Worm (Caenorhabditis elegans) whole organism, mixed stage, embryonic: ENCODE data around the gene cutl-2.

Experiments used
- ceh-39 ChIP-seq: fragments of 150-350 bp; optimal IDR thresholded peaks from 2 replicates; lab custom pipeline; 2014; ENCODE audit warnings: missing biosample characterization, missing genetic modification characterization
- lin-32 ChIP-seq: fragments of 200-800 bp; sonication (Bioruptor generic); optimal IDR thresholded peaks from 2 replicates; lab custom pipeline; 2018; ENCODE audit warnings: mild to moderate bottlenecking, missing genetic modification characterization, missing compliant biosample characterization
- lsy-2 ChIP-seq: fragments of 150-350 bp; optimal IDR thresholded peaks from 2 replicates; lab custom pipeline; 2014; ENCODE audit warnings: missing biosample characterization, missing genetic modification characterization
- mab-5 ChIP-seq: fragments of 150-350 bp; optimal IDR thresholded peaks from 2 replicates; lab custom pipeline; 2014; ENCODE audit warnings: missing biosample characterization, missing genetic modification characterization
- mls-2 ChIP-seq: sonication (generic microtip); optimal IDR thresholded peaks from 2 replicates; lab custom pipeline; 2016; ENCODE audit warnings: mild to moderate bottlenecking, missing genetic modification characterization, moderate library complexity, missing compliant biosample characterization
- nhr-28 ChIP-seq: fragments of 150-350 bp; optimal IDR thresholded peaks from 2 replicates; lab custom pipeline; 2014; ENCODE audit warnings: missing biosample characterization, missing genetic modification characterization

DNA sequence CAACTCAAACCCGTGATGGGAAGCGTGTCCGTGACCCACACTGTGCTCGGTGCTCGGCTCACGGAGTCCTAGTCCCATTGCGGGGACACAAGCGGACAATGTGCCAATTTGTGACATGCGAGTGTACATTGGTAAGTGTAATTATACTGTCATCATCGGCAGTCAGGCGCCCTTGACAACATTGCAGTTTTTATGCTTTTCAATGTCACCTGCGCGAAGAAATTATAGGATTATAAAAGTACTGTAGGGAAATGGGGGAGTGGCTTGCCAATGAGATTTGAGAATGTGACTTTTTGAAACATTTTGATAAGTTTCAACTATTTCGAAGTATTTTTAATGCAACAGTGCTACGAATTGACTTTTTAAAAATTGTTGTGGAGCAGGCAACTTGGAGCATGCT lies 11.3 kb upstream of the cutl-2 start:
- TF ChIP-seq ceh-39 (tag; lab: Kevin White, UChicago), result no peak
- TF ChIP-seq lin-32 (GFP tag; lab: Kevin White, UChicago), result no peak
- TF ChIP-seq mls-2 (tag; lab: Kevin White, UChicago), result no peak
- TF ChIP-seq lsy-2 (tag; lab: Kevin White, UChicago), result peak; percentile 41
- no peak for TF ChIP-seq mab-5
- TF ChIP-seq nhr-28 (tag; lab: Kevin White, UChicago), result no peak
